Fruit fly (Drosophila melanogaster) whole organism, embryonic: ENCODE results near the gene CG43731.

Experiments used
- Antp ChIP-seq: fragments of 200-800 bp; sonication (Bioruptor generic); optimal IDR thresholded peaks from 3 replicates; lab custom pipeline; 2016; ENCODE audit warnings: missing biosample characterization, missing genetic modification characterization
- B-H2 ChIP-seq: fragments of 200-800 bp; sonication (Bioruptor generic); optimal IDR thresholded peaks from 2 replicates; lab custom pipeline; 2018; ENCODE audit warnings: missing biosample characterization, mild to moderate bottlenecking, missing genetic modification characterization
- Bdp1 ChIP-seq: fragments of 200-800 bp; sonication (Bioruptor generic); optimal IDR thresholded peaks from 3 replicates; lab custom pipeline; 2016; ENCODE audit warnings: missing biosample characterization, missing genetic modification characterization
- Blimp-1 ChIP-seq: fragments of 200-800 bp; sonication (Bioruptor generic); optimal IDR thresholded peaks from 3 replicates; lab custom pipeline; 2018; ENCODE audit warnings: missing biosample characterization, missing genetic modification characterization, mild to moderate bottlenecking, moderate library complexity, missing genetic modification reagents
- CG10543 ChIP-seq: fragments of 200-800 bp; sonication (Bioruptor generic); optimal IDR thresholded peaks from 3 replicates; lab custom pipeline; 2017; ENCODE audit warnings: missing biosample characterization, mild to moderate bottlenecking, missing genetic modification characterization, moderate library complexity
- CG10979 ChIP-seq: fragments of 200-800 bp; sonication (Bioruptor generic); optimal IDR thresholded peaks from 2 replicates; lab custom pipeline; 2018; ENCODE audit warnings: missing biosample characterization, mild to moderate bottlenecking, missing genetic modification characterization, moderate library complexity
- CG11456 ChIP-seq: fragments of 200-800 bp; sonication (Bioruptor generic); IDR thresholded peaks from 3 replicates; pipeline ENCODE4 v1.3.6; 2022; ENCODE audit warnings: missing biosample characterization, missing genetic modification characterization
- CG12104 ChIP-seq: fragments of 200-800 bp; sonication (Bioruptor generic); optimal IDR thresholded peaks from 3 replicates; lab custom pipeline; 2016; ENCODE audit warnings: missing biosample characterization, missing genetic modification characterization
- CG12236 ChIP-seq: fragments of 200-800 bp; sonication (Bioruptor generic); optimal IDR thresholded peaks from 2 replicates; lab custom pipeline; 2016; ENCODE audit warnings: missing biosample characterization, missing genetic modification characterization
- CG12659 ChIP-seq: fragments of 200-800 bp; sonication (Bioruptor generic); optimal IDR thresholded peaks from 3 replicates; lab custom pipeline; 2017; ENCODE audit warnings: mild to moderate bottlenecking, missing biosample characterization, missing genetic modification reagents, missing genetic modification characterization
- CG13894 ChIP-seq: fragments of 200-800 bp; sonication (Bioruptor generic); optimal IDR thresholded peaks from 3 replicates; lab custom pipeline; 2018; ENCODE audit warnings: missing biosample characterization, mild to moderate bottlenecking, missing genetic modification characterization, moderate library complexity
- CG18262 ChIP-seq: fragments of 200-800 bp; optimal IDR thresholded peaks from 3 replicates; lab custom pipeline; 2019; ENCODE audit warnings: missing biosample characterization, mild to moderate bottlenecking, missing genetic modification characterization, moderate library complexity
- CG18476 ChIP-seq: fragments of 200-800 bp; sonication (Bioruptor generic); optimal IDR thresholded peaks from 2 replicates; lab custom pipeline; 2016; ENCODE audit warnings: missing biosample characterization, mild to moderate bottlenecking, missing genetic modification characterization
- CG18599 ChIP-seq: fragments of 200-800 bp; sonication (Bioruptor generic); optimal IDR thresholded peaks from 3 replicates; lab custom pipeline; 2017; ENCODE audit warnings: missing biosample characterization, missing genetic modification characterization, mild to moderate bottlenecking, moderate library complexity, missing genetic modification reagents
- CG33213 ChIP-seq: fragments of 200-800 bp; sonication (Bioruptor generic); optimal IDR thresholded peaks from 3 replicates; lab custom pipeline; 2016; ENCODE audit warnings: missing biosample characterization, missing genetic modification characterization
- CG5953 ChIP-seq: fragments of 200-800 bp; sonication (Bioruptor generic); IDR thresholded peaks from 2 replicates; pipeline ENCODE4 v1.3.6; 2022; ENCODE audit warnings: missing biosample characterization, missing genetic modification characterization
- CG6175 ChIP-seq: fragments of 200-800 bp; sonication (Bioruptor generic); IDR thresholded peaks from 3 replicates; pipeline ENCODE4 v1.3.6; 2022; ENCODE audit warnings: missing biosample characterization, missing genetic modification characterization
- CG6765 ChIP-seq: fragments of 200-800 bp; sonication (Bioruptor generic); optimal IDR thresholded peaks from 3 replicates; lab custom pipeline; 2017; ENCODE audit warnings: missing biosample characterization, mild to moderate bottlenecking, missing genetic modification characterization
- CG6854 ChIP-seq: fragments of 200-800 bp; sonication (Bioruptor generic); optimal IDR thresholded peaks from 3 replicates; lab custom pipeline; 2017; ENCODE audit warnings: missing biosample characterization, mild to moderate bottlenecking, missing genetic modification characterization
- CG7271 ChIP-seq: fragments of 200-800 bp; sonication (Bioruptor generic); optimal IDR thresholded peaks from 2 replicates; lab custom pipeline; 2018; ENCODE audit warnings: missing biosample characterization, mild to moderate bottlenecking, missing genetic modification characterization, moderate library complexity
- Ets97D ChIP-seq: fragments of 200-800 bp; sonication (Bioruptor generic); optimal IDR thresholded peaks from 3 replicates; lab custom pipeline; 2016; ENCODE audit warnings: missing biosample characterization, missing genetic modification characterization
- HLHmδ ChIP-seq: fragments of 200-800 bp; sonication (Bioruptor generic); optimal IDR thresholded peaks from 2 replicates; lab custom pipeline; 2018; ENCODE audit warnings: missing biosample characterization, mild to moderate bottlenecking, missing genetic modification characterization, moderate library complexity
- Lpt ChIP-seq: fragments of >200 bp; optimal IDR thresholded peaks from 2 replicates; lab custom pipeline; 2018; ENCODE audit warnings: missing biosample characterization, missing genetic modification characterization
- MBD-R2 ChIP-seq: fragments of 200-800 bp; sonication (Bioruptor generic); IDR thresholded peaks from 2 replicates; pipeline ENCODE4 v1.3.6; 2022; ENCODE audit warnings: missing biosample characterization, missing genetic modification characterization
- Max ChIP-seq: fragments of 200-800 bp; sonication (Bioruptor generic); optimal IDR thresholded peaks from 2 replicates; lab custom pipeline; 2016; ENCODE audit warnings: missing biosample characterization, mild to moderate bottlenecking, missing genetic modification characterization
- NC2α ChIP-seq: fragments of 200-800 bp; sonication (Bioruptor generic); optimal IDR thresholded peaks from 2 replicates; lab custom pipeline; 2016; ENCODE audit warnings: missing biosample characterization, missing genetic modification characterization
- NFAT ChIP-seq: fragments of 200-800 bp; sonication (Bioruptor generic); IDR thresholded peaks from 2 replicates; pipeline ENCODE4 v1.3.6; 2022; ENCODE audit warnings: missing biosample characterization, missing genetic modification characterization
- NfI ChIP-seq: fragments of 200-800 bp; sonication (Bioruptor generic); optimal IDR thresholded peaks from 3 replicates; lab custom pipeline; 2018; ENCODE audit warnings: missing biosample characterization, mild to moderate bottlenecking, missing genetic modification characterization, moderate library complexity
- Oaz ChIP-seq: fragments of 200-800 bp; sonication (Bioruptor generic); IDR thresholded peaks from 2 replicates; pipeline ENCODE4 v1.3.6; 2022; ENCODE audit warnings: missing biosample characterization, missing genetic modification characterization
- PHDP ChIP-seq: fragments of 200-800 bp; sonication (Bioruptor generic); optimal IDR thresholded peaks from 3 replicates; lab custom pipeline; 2018; ENCODE audit warnings: missing biosample characterization, mild to moderate bottlenecking, missing genetic modification characterization, moderate library complexity
- Ptx1 ChIP-seq: fragments of 200-800 bp; sonication (Bioruptor generic); IDR thresholded peaks from 2 replicates; pipeline ENCODE4 v1.3.6; 2022; ENCODE audit warnings: missing biosample characterization, missing genetic modification characterization
- abd-A ChIP-seq: fragments of 200-800 bp; sonication (Bioruptor generic); optimal IDR thresholded peaks from 3 replicates; lab custom pipeline; 2019; ENCODE audit warnings: missing biosample characterization, mild to moderate bottlenecking, missing genetic modification characterization, moderate library complexity
- br ChIP-seq: fragments of >200 bp; optimal IDR thresholded peaks from 2 replicates; lab custom pipeline; 2017
- cad ChIP-seq: fragments of >200 bp; optimal IDR thresholded peaks from 2 replicates; lab custom pipeline; 2017; ENCODE audit warnings: missing biosample characterization, missing genetic modification characterization
- chinmo ChIP-seq: fragments of 200-800 bp; sonication (Bioruptor generic); IDR thresholded peaks from 4 replicates; pipeline ENCODE4 v1.3.6; 2022; ENCODE audit warnings: missing biosample characterization, missing genetic modification characterization; ENCODE audit not compliant: partially characterized antibody
- dan ChIP-seq: fragments of 200-800 bp; sonication (Bioruptor generic); IDR thresholded peaks from 2 replicates; pipeline ENCODE4 v1.3.6; 2022; ENCODE audit warnings: missing biosample characterization, missing genetic modification characterization
- dati ChIP-seq: fragments of 200-800 bp; sonication (Bioruptor generic); IDR thresholded peaks from 2 replicates; pipeline ENCODE4 v1.3.6; 2022; ENCODE audit warnings: missing biosample characterization, missing genetic modification characterization
- dysf ChIP-seq: fragments of 200-800 bp; sonication (Bioruptor generic); IDR thresholded peaks from 3 replicates; pipeline ENCODE4 v1.3.6; 2022; ENCODE audit warnings: missing biosample characterization, missing genetic modification characterization
- grau ChIP-seq: fragments of 200-800 bp; optimal IDR thresholded peaks from 3 replicates; lab custom pipeline; 2019; ENCODE audit warnings: missing biosample characterization, mild to moderate bottlenecking, missing genetic modification characterization, moderate library complexity
- kni ChIP-seq: fragments of 200-800 bp; sonication (Bioruptor generic); optimal IDR thresholded peaks from 3 replicates; lab custom pipeline; 2017; ENCODE audit warnings: mild to moderate bottlenecking, missing biosample characterization, missing genetic modification reagents, missing genetic modification characterization
- nerfin-1 ChIP-seq: fragments of 200-800 bp; sonication (Bioruptor generic); optimal IDR thresholded peaks from 3 replicates; lab custom pipeline; 2019; ENCODE audit warnings: missing biosample characterization, mild to moderate bottlenecking, missing genetic modification characterization, moderate library complexity
- otp ChIP-seq: fragments of 200-800 bp; sonication (Bioruptor generic); IDR thresholded peaks from 3 replicates; pipeline ENCODE4, ENCODE4 v1.3.6; 2022; ENCODE audit warnings: missing biosample characterization, missing genetic modification characterization
- pfk ChIP-seq: fragments of 200-800 bp; sonication (Bioruptor generic); optimal IDR thresholded peaks from 2 replicates; lab custom pipeline; 2018; ENCODE audit warnings: missing biosample characterization, mild to moderate bottlenecking, missing genetic modification characterization, moderate library complexity
- prd ChIP-seq, 3 experiments: fragments of >200 bp in 2 of 3; fragments of 200-800 bp in 1 of 3; sonication (Bioruptor generic) in 1 of 3; optimal IDR thresholded peaks in 2 of 3; IDR thresholded peaks in 1 of 3; 2 replicates in 2 of 3; 3 replicates in 1 of 3; pipeline versions ENCODE4 v1.3.6 to Lab custom; 2017 to 2022; ENCODE audit warnings: missing biosample characterization in 1 of 3, missing genetic modification characterization in 1 of 3
- sisA ChIP-seq: fragments of 200-800 bp; sonication (Bioruptor generic); IDR thresholded peaks from 2 replicates; pipeline ENCODE4 v1.3.6; 2022; ENCODE audit warnings: missing biosample characterization, missing genetic modification characterization
- stwl ChIP-seq: fragments of 200-800 bp; sonication (Bioruptor generic); optimal IDR thresholded peaks from 3 replicates; lab custom pipeline; 2018; ENCODE audit warnings: missing biosample characterization, mild to moderate bottlenecking, missing genetic modification characterization, moderate library complexity
- tll ChIP-seq, 2 experiments: fragments of 200-800 bp in 1 of 2; fragments of >200 bp in 1 of 2; sonication (Bioruptor generic) in 1 of 2; optimal IDR thresholded peaks; 2 replicates each; lab custom pipeline; 2017 to 2019; ENCODE audit warnings: missing biosample characterization in 2 of 2, missing genetic modification characterization in 2 of 2, mild to moderate bottlenecking in 1 of 2, moderate library complexity in 1 of 2
- vvl ChIP-seq: fragments of 200-800 bp; sonication (Bioruptor generic); IDR thresholded peaks from 2 replicates; pipeline ENCODE4 v1.3.6; 2022; ENCODE audit warnings: missing biosample characterization, missing genetic modification characterization
- zen ChIP-seq: fragments of 200-800 bp; sonication (Bioruptor generic); optimal IDR thresholded peaks from 3 replicates; lab custom pipeline; 2018; ENCODE audit warnings: missing biosample characterization, mild to moderate bottlenecking, missing genetic modification characterization, moderate library complexity

The CG43731 gene

dm6 chr2L:19139751-19140150, 37.9 kb downstream of the CG43731 start (continued):
- TF ChIP-seq CG33213 (GFP tag; lab: Kevin White, UChicago): no peak
- TF ChIP-seq dati (GFP tag; lab: Robert Waterston, UW): no peak
- TF ChIP-seq stwl: no peak
- TF ChIP-seq vvl (GFP tag; lab: Robert Waterston, UW): peak; percentile 69
- TF ChIP-seq Ets97D (GFP tag; lab: Kevin White, UChicago): no peak
- no peak for TF ChIP-seq otp (GFP tag; lab: Robert Waterston, UW)
- no peak for TF ChIP-seq CG11456 (GFP tag; lab: Robert Waterston, UW)
- TF ChIP-seq chinmo (GFP tag; lab: Robert Waterston, UW): 0 out of 4 replicates have a peak, but pooled peaks have one; percentile 49
- no peak for TF ChIP-seq CG12104 (GFP tag; lab: Kevin White, UChicago)
- TF ChIP-seq CG12236 (GFP tag; lab: Kevin White, UChicago): no peak
- TF ChIP-seq pfk (GFP tag; lab: Kevin White, UChicago): peak; percentile 12
- no peak for TF ChIP-seq Ptx1 (GFP tag; lab: Robert Waterston, UW)
- TF ChIP-seq CG18476: no peak
- TF ChIP-seq CG6175 (GFP tag; lab: Robert Waterston, UW): no peak
- TF ChIP-seq HLHmδ: no peak
- TF ChIP-seq tll (GFP tag; optimal IDR thresholded peaks at IDR 0.05; lab: Kevin White, UChicago): peak in 1 of 2 experiments; percentile 44
- TF ChIP-seq kni (GFP tag; lab: Kevin White, UChicago): no peak
- no peak for TF ChIP-seq NFAT
- TF ChIP-seq NC2α (GFP tag; lab: Kevin White, UChicago): no peak
- TF ChIP-seq CG13894 (tag; lab: Kevin White, UChicago): peak; percentile 77
- TF ChIP-seq NfI (GFP tag; lab: Kevin White, UChicago): no peak
- no peak for TF ChIP-seq CG5953 (GFP tag; lab: Robert Waterston, UW)
- TF ChIP-seq PHDP (tag; lab: Kevin White, UChicago): no peak
- peak; percentile 87 for TF ChIP-seq cad (GFP tag; lab: Kevin White, UChicago)
- no peak for TF ChIP-seq Bdp1 (GFP tag; lab: Kevin White, UChicago)
- TF ChIP-seq br (lab: Kevin White, UChicago): no peak
- no peak for TF ChIP-seq Oaz
- TF ChIP-seq MBD-R2: no peak
- peak; percentile 4 for TF ChIP-seq zen (tag; lab: Kevin White, UChicago)
- TF ChIP-seq CG6765 (GFP tag; lab: Kevin White, UChicago): no peak
- TF ChIP-seq dan: no peak
- TF ChIP-seq abd-A (tag; lab: Kevin White, UChicago): peak; percentile 50
- TF ChIP-seq CG10979: no peak
- peak; percentile 14 for TF ChIP-seq nerfin-1 (tag; lab: Kevin White, UChicago)
- TF ChIP-seq Max (GFP tag; lab: Kevin White, UChicago): no peak

DNA sequence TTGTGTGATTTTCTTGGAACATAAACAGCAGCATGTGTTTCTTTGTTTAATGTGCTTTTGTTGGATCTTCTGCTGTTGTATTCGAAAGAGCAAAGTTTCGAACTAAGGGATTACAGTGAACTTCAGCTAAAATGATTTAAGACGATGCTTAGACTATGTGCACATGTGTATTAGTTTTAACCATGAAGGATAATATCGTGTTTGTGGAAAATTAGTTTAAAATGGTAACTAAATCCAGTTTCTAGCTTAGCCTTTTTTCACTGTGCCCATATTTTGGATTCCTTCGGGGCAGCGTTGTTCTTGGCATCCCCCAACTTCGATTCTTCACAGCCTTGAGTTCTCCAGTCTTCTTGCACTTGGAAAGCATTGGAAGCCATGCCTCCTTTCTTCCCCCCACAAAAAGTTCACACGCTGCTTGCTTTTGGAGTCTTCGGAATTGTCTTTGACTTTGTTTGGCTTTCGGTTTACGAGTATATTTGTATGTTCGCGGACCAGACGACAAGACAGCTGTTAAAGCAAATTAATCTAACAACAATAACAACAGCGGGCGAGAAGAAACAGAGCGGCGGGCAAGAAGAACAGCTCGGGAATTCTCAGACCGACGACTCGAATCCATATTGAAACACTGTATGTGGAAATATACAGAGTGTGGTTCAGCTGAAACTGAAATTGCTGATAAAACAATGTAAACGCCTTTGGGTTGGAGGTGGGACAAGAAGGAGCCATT, 38.6 kb downstream of the CG43731 start:
- peak; percentile 1 for TF ChIP-seq B-H2 (GFP tag; lab: Kevin White, UChicago)
- TF ChIP-seq prd (optimal IDR thresholded peaks at IDR 0.05; lab: Kevin White, UChicago): no peak
- peak; percentile 24; the same call in 1 of the 3 replicates for TF ChIP-seq prd (GFP tag; IDR thresholded peaks at IDR 0.05; lab: Robert Waterston, UW)
- peak; percentile 31; the same call in 1 of the 3 replicates for TF ChIP-seq dysf (GFP tag; lab: Robert Waterston, UW)
- TF ChIP-seq pfk (GFP tag; lab: Kevin White, UChicago): peak; percentile 12
- TF ChIP-seq Blimp-1 (GFP tag; lab: Kevin White, UChicago): peak; percentile 29
- TF ChIP-seq grau (tag; lab: Kevin White, UChicago): peak; percentile 48
- 0 out of 4 replicates have a peak, but pooled peaks have one; percentile 57 for TF ChIP-seq chinmo (GFP tag; lab: Robert Waterston, UW)
- no peak for TF ChIP-seq Lpt (GFP tag; lab: Kevin White, UChicago)
- no peak for TF ChIP-seq CG6854 (GFP tag; lab: Kevin White, UChicago)
- TF ChIP-seq CG10543 (GFP tag; lab: Kevin White, UChicago): peak; percentile 34
- peak; percentile 37 for TF ChIP-seq Antp (GFP tag; lab: Kevin White, UChicago)
- no peak for TF ChIP-seq sisA (GFP tag; lab: Robert Waterston, UW)
- peak; percentile 44 for TF ChIP-seq CG12659
- peak; percentile 20 for TF ChIP-seq CG7271 (tag; lab: Kevin White, UChicago)
- TF ChIP-seq otp (GFP tag; lab: Robert Waterston, UW): 0 out of 3 replicates have a peak, but pooled peaks have one; percentile 32
- peak; percentile 33 for TF ChIP-seq CG18262 (tag; lab: Kevin White, UChicago)
- TF ChIP-seq CG18599 (GFP tag; lab: Kevin White, UChicago): no peak
- peak; percentile 9; the same call in 1 of the 2 replicates for TF ChIP-seq vvl (GFP tag; lab: Robert Waterston, UW)
